Fruit fly (Drosophila melanogaster): Measurements from ENCODE around the gene emc.

dm6 chr3L:756372-756771, 7.2 kb downstream of the emc start:
- no peak for TF ChIP-seq klu (GFP tag; IDR thresholded peaks at IDR 0.05)
- TF ChIP-seq exex (tag; optimal IDR thresholded peaks at IDR 0.05): no peak
